Worm (Caenorhabditis elegans) whole organism, L1 larva: ENCODE measurements around the gene nhr-126.

ENCODE experiments used
- ceh-63 ChIP-seq: fragments of 200-800 bp; sonication (Bioruptor generic); optimal IDR thresholded peaks from 2 replicates; lab custom pipeline; 2018; ENCODE audit warnings: mild to moderate bottlenecking, missing genetic modification characterization, missing compliant biosample characterization
- elt-2 ChIP-seq: sonication (generic microtip); optimal IDR thresholded peaks from 2 replicates; lab custom pipeline; 2016; ENCODE audit warnings: missing genetic modification characterization, mild to moderate bottlenecking, inconsistent platforms, missing compliant biosample characterization, missing genetic modification reagents
- fos-1 ChIP-seq: fragments of 150-350 bp; optimal IDR thresholded peaks from 2 replicates; lab custom pipeline; 2014; ENCODE audit warnings: missing biosample characterization, missing genetic modification characterization
- nhr-19 ChIP-seq: fragments of 200-800 bp; sonication (Bioruptor generic); conservative IDR thresholded peaks from 2 replicates; pipeline ENCODE4 v1.3.6; 2022; ENCODE audit warnings: missing genetic modification characterization, missing compliant biosample characterization
- nhr-47 ChIP-seq: sonication (generic microtip); optimal IDR thresholded peaks from 2 replicates; lab custom pipeline; 2016; ENCODE audit warnings: mild to moderate bottlenecking, missing genetic modification characterization, moderate library complexity, missing compliant biosample characterization
- nhr-76 ChIP-seq: sonication (generic microtip); optimal IDR thresholded peaks from 2 replicates; lab custom pipeline; 2017; ENCODE audit warnings: missing biosample characterization, missing genetic modification characterization
- nhr-77 ChIP-seq: fragments of 150-350 bp; optimal IDR thresholded peaks from 2 replicates; lab custom pipeline; 2014; ENCODE audit warnings: missing biosample characterization, missing genetic modification characterization
- skn-1 ChIP-seq: fragments of 150-350 bp; optimal IDR thresholded peaks from 2 replicates; lab custom pipeline; 2014; ENCODE audit warnings: missing biosample characterization, missing genetic modification characterization

DNA sequence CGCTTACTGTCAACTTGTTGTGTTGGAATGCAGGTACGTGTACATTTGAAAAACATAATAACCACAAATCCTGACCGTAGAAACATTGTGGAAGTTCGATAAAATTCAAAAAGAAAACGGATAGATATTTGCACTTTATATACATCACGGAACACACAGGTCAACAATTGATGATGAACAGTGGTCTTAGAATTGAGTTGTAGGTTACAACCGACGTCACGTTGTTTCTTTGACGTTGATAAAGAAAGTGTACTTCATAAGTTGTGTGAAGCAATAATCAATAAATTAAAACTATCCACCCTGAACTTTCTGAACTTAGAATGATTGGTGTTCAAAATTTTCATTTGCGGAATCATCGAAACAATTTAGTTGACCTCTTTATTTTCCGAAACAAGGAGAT is 42.9 kb downstream of the nhr-126 start, which contains the start of gene Y5H2A.1:
- TF ChIP-seq nhr-76 (tag; lab: Kevin White, UChicago) (no peak), elt-2 (tag; lab: Kevin White, UChicago) (no peak), ceh-63 (GFP tag; lab: Kevin White, UChicago) (no peak), nhr-19 (GFP tag; lab: Robert Waterston, UW) (no peak), nhr-77 (no peak), skn-1 (tag; lab: Kevin White, UChicago) (no peak), fos-1 (tag; lab: Kevin White, UChicago) (no peak), nhr-47 (no peak)
